Fruit fly (Drosophila melanogaster) whole organism, embryonic: ENCODE measurements around the gene mof.

Experiments used
- ATbp ChIP-seq: fragments of 200-800 bp; sonication (Bioruptor generic); optimal IDR thresholded peaks from 2 replicates; lab custom pipeline; 2017; ENCODE audit warnings: missing biosample characterization, mild to moderate bottlenecking, missing genetic modification characterization, missing genetic modification reagents
- Abd-B ChIP-seq: fragments of 200-800 bp; sonication (Bioruptor generic); optimal IDR thresholded peaks from 2 replicates; lab custom pipeline; 2018; ENCODE audit warnings: missing biosample characterization, mild to moderate bottlenecking, missing genetic modification characterization, moderate library complexity
- Asciz ChIP-seq: fragments of 200-800 bp; sonication (Bioruptor generic); optimal IDR thresholded peaks from 2 replicates; lab custom pipeline; 2017; ENCODE audit warnings: missing biosample characterization, mild to moderate bottlenecking, missing genetic modification characterization, missing genetic modification reagents
- Bgb ChIP-seq: fragments of 200-800 bp; sonication (Bioruptor generic); IDR thresholded peaks from 2 replicates; pipeline ENCODE4 v1.3.6; 2022; ENCODE audit warnings: missing biosample characterization, missing genetic modification characterization; ENCODE audit not compliant: partially characterized antibody
- BtbVII ChIP-seq: fragments of 200-800 bp; sonication (Bioruptor generic); optimal IDR thresholded peaks from 3 replicates; lab custom pipeline; 2017; ENCODE audit warnings: missing biosample characterization, mild to moderate bottlenecking, missing genetic modification characterization
- Bteb2 ChIP-seq: fragments of 200-800 bp; sonication (Bioruptor generic); optimal IDR thresholded peaks from 2 replicates; lab custom pipeline; 2016; ENCODE audit warnings: missing biosample characterization, missing genetic modification characterization
- CG10431 ChIP-seq: fragments of 200-800 bp; sonication (Bioruptor generic); optimal IDR thresholded peaks from 3 replicates; lab custom pipeline; 2018; ENCODE audit warnings: missing biosample characterization, mild to moderate bottlenecking, missing genetic modification characterization
- CG10543 ChIP-seq: fragments of 200-800 bp; sonication (Bioruptor generic); optimal IDR thresholded peaks from 3 replicates; lab custom pipeline; 2017; ENCODE audit warnings: missing biosample characterization, mild to moderate bottlenecking, missing genetic modification characterization, moderate library complexity
- CG10959 ChIP-seq: fragments of 200-800 bp; sonication (Bioruptor generic); IDR thresholded peaks from 2 replicates; pipeline ENCODE4 v1.3.6; 2022; ENCODE audit warnings: missing biosample characterization, missing genetic modification characterization
- CG14860 ChIP-seq: fragments of 200-800 bp; sonication (Bioruptor generic); IDR thresholded peaks from 3 replicates; pipeline ENCODE4 v1.3.6; 2022; ENCODE audit warnings: missing biosample characterization, missing genetic modification characterization; ENCODE audit not compliant: partially characterized antibody
- CG15479 ChIP-seq: fragments of 200-800 bp; sonication (Bioruptor generic); optimal IDR thresholded peaks from 3 replicates; lab custom pipeline; 2019; ENCODE audit warnings: missing biosample characterization, mild to moderate bottlenecking, missing genetic modification characterization, moderate library complexity
- CG1792 ChIP-seq: fragments of 200-800 bp; sonication (Bioruptor generic); optimal IDR thresholded peaks from 2 replicates; lab custom pipeline; 2016; ENCODE audit warnings: missing biosample characterization, missing genetic modification characterization
- CG2712 ChIP-seq: fragments of 200-800 bp; optimal IDR thresholded peaks from 3 replicates; lab custom pipeline; 2019; ENCODE audit warnings: missing biosample characterization, mild to moderate bottlenecking, missing genetic modification characterization, moderate library complexity
- CG3065 ChIP-seq: fragments of 200-800 bp; sonication (Bioruptor generic); optimal IDR thresholded peaks from 2 replicates; lab custom pipeline; 2016; ENCODE audit warnings: missing biosample characterization, missing genetic modification characterization
- CG32772 ChIP-seq: fragments of 200-800 bp; sonication (Bioruptor generic); IDR thresholded peaks from 2 replicates; pipeline ENCODE4 v1.3.6; 2022; ENCODE audit warnings: missing biosample characterization, missing genetic modification characterization
- CG6654 ChIP-seq: fragments of 200-800 bp; sonication (Bioruptor generic); optimal IDR thresholded peaks from 2 replicates; lab custom pipeline; 2017; ENCODE audit warnings: missing biosample characterization, mild to moderate bottlenecking, missing genetic modification characterization
- CG7928 ChIP-seq: fragments of 200-800 bp; sonication (Bioruptor generic); optimal IDR thresholded peaks from 2 replicates; lab custom pipeline; 2017; ENCODE audit warnings: missing biosample characterization, mild to moderate bottlenecking, missing genetic modification characterization
- D ChIP-seq, 2 experiments: fragments of 200-800 bp in 1 of 2; fragments of >200 bp in 1 of 2; sonication (Bioruptor generic) in 1 of 2; optimal IDR thresholded peaks; 2 replicates in 1 of 2; 3 replicates in 1 of 2; lab custom pipeline; 2017; ENCODE audit warnings: mild to moderate bottlenecking in 1 of 2, missing biosample characterization in 1 of 2, missing genetic modification characterization in 1 of 2, missing genetic modification reagents in 1 of 2
- D19A ChIP-seq: fragments of 200-800 bp; optimal IDR thresholded peaks from 3 replicates; lab custom pipeline; 2019; ENCODE audit warnings: missing biosample characterization, mild to moderate bottlenecking, missing genetic modification characterization, moderate library complexity
- Dbx ChIP-seq: fragments of 200-800 bp; sonication (Bioruptor generic); IDR thresholded peaks from 3 replicates; pipeline ENCODE4 v1.3.6; 2022; ENCODE audit warnings: missing biosample characterization, missing genetic modification characterization
- Dp ChIP-seq: fragments of 200-800 bp; sonication (Bioruptor generic); optimal IDR thresholded peaks from 2 replicates; lab custom pipeline; 2018; ENCODE audit warnings: missing biosample characterization, mild to moderate bottlenecking, missing genetic modification characterization, moderate library complexity
- Ets65A ChIP-seq: fragments of 200-800 bp; sonication (Bioruptor generic); peaks from one replicate; lab custom pipeline; 2016; ENCODE audit warnings: missing biosample characterization, missing genetic modification characterization
- Fer3 ChIP-seq: fragments of 200-800 bp; sonication (Bioruptor generic); optimal IDR thresholded peaks from 2 replicates; lab custom pipeline; 2018; ENCODE audit warnings: missing biosample characterization, mild to moderate bottlenecking, missing genetic modification characterization, moderate library complexity
- Kr ChIP-seq: fragments of 200-800 bp; sonication (Bioruptor generic); optimal IDR thresholded peaks from 2 replicates; lab custom pipeline; 2017; ENCODE audit warnings: missing biosample characterization, mild to moderate bottlenecking, missing genetic modification characterization
- NFAT ChIP-seq: fragments of 200-800 bp; sonication (Bioruptor generic); IDR thresholded peaks from 2 replicates; pipeline ENCODE4 v1.3.6; 2022; ENCODE audit warnings: missing biosample characterization, missing genetic modification characterization
- Nf-YB ChIP-seq: fragments of 200-800 bp; sonication (Bioruptor generic); optimal IDR thresholded peaks from 3 replicates; lab custom pipeline; 2019; ENCODE audit warnings: missing biosample characterization, mild to moderate bottlenecking, missing genetic modification characterization, moderate library complexity
- Stat92E ChIP-seq, 3 experiments: fragments of >200 bp in 2 of 3; fragments of 200-800 bp in 1 of 3; sonication (Bioruptor generic) in 1 of 3; optimal IDR thresholded peaks; 2 replicates each; lab custom pipeline; 2017 to 2019; ENCODE audit warnings: missing biosample characterization in 3 of 3, missing genetic modification characterization in 3 of 3, mild to moderate bottlenecking in 1 of 3, moderate library complexity in 1 of 3
- Taf1 ChIP-seq: fragments of 200-800 bp; sonication (Bioruptor generic); IDR thresholded peaks from 2 replicates; pipeline ENCODE4 v1.3.6; 2022; ENCODE audit warnings: missing biosample characterization, missing genetic modification characterization
- Trl ChIP-seq, 3 experiments: fragments of >200 bp in 2 of 3; fragments of 200-800 bp in 1 of 3; sonication (Bioruptor generic) in 1 of 3; optimal IDR thresholded peaks; 2 replicates in 1 of 3; 3 replicates in 2 of 3; lab custom pipeline; 2016 to 2017; ENCODE audit warnings: missing biosample characterization in 1 of 3, missing genetic modification characterization in 1 of 3
- cato ChIP-seq: fragments of 200-800 bp; sonication (Bioruptor generic); optimal IDR thresholded peaks from 2 replicates; lab custom pipeline; 2016; ENCODE audit warnings: missing biosample characterization, missing genetic modification characterization, borderline replicate concordance
- chn ChIP-seq: fragments of 200-800 bp; sonication (Bioruptor generic); optimal IDR thresholded peaks from 2 replicates; lab custom pipeline; 2016; ENCODE audit warnings: missing biosample characterization, missing genetic modification characterization
- exex ChIP-seq: fragments of 200-800 bp; sonication (Bioruptor generic); optimal IDR thresholded peaks from 4 replicates; lab custom pipeline; 2018; ENCODE audit warnings: missing biosample characterization, mild to moderate bottlenecking, missing genetic modification characterization, moderate library complexity
- grn ChIP-seq: fragments of 200-800 bp; sonication (Bioruptor generic); optimal IDR thresholded peaks from 3 replicates; lab custom pipeline; 2017; ENCODE audit warnings: missing biosample characterization, missing genetic modification characterization
- hb ChIP-seq: fragments of 200-800 bp; sonication (Bioruptor generic); IDR thresholded peaks from 3 replicates; pipeline ENCODE4 v1.3.6; 2022; ENCODE audit warnings: missing biosample characterization, missing genetic modification characterization; ENCODE audit not compliant: partially characterized antibody
- inv ChIP-seq: fragments of 200-800 bp; sonication (Bioruptor generic); IDR thresholded peaks from 2 replicates; pipeline ENCODE4 v1.3.6; 2022; ENCODE audit warnings: missing biosample characterization, missing genetic modification characterization; ENCODE audit not compliant: partially characterized antibody
- maf-S ChIP-seq: fragments of 200-800 bp; sonication (Bioruptor generic); optimal IDR thresholded peaks from 2 replicates; lab custom pipeline; 2016; ENCODE audit warnings: missing biosample characterization, missing genetic modification characterization
- pho ChIP-seq: fragments of 200-800 bp; sonication (Bioruptor generic); optimal IDR thresholded peaks from 2 replicates; lab custom pipeline; 2016; ENCODE audit warnings: missing biosample characterization, missing genetic modification characterization
- row ChIP-seq: fragments of 200-800 bp; sonication (Bioruptor generic); IDR thresholded peaks from 3 replicates; pipeline ENCODE4 v1.3.6; 2022; ENCODE audit warnings: missing biosample characterization, missing genetic modification characterization
- salm ChIP-seq: fragments of 200-800 bp; sonication (Bioruptor generic); optimal IDR thresholded peaks from 2 replicates; lab custom pipeline; 2018; ENCODE audit warnings: missing biosample characterization, mild to moderate bottlenecking, missing genetic modification characterization
- sd ChIP-seq: fragments of 200-800 bp; sonication (Bioruptor generic); optimal IDR thresholded peaks from 3 replicates; lab custom pipeline; 2018; ENCODE audit warnings: missing biosample characterization, mild to moderate bottlenecking, missing genetic modification characterization, moderate library complexity
- shn ChIP-seq: fragments of 200-800 bp; sonication (Bioruptor generic); optimal IDR thresholded peaks from 3 replicates; lab custom pipeline; 2016; ENCODE audit warnings: missing biosample characterization, missing genetic modification characterization
- sna ChIP-seq: fragments of 200-800 bp; sonication (Bioruptor generic); IDR thresholded peaks from 2 replicates; pipeline ENCODE4 v1.3.6; 2022; ENCODE audit warnings: missing biosample characterization, missing genetic modification characterization; ENCODE audit not compliant: partially characterized antibody
- so ChIP-seq: fragments of 200-800 bp; sonication (Bioruptor generic); IDR thresholded peaks from 3 replicates; pipeline ENCODE4 v1.3.6; 2022; ENCODE audit warnings: missing biosample characterization, missing genetic modification characterization
- sqz ChIP-seq: fragments of 200-800 bp; sonication (Bioruptor generic); optimal IDR thresholded peaks from 3 replicates; lab custom pipeline; 2018; ENCODE audit warnings: missing biosample characterization, mild to moderate bottlenecking, missing genetic modification characterization
- toy ChIP-seq: fragments of 200-800 bp; sonication (Bioruptor generic); IDR thresholded peaks from 2 replicates; pipeline ENCODE4 v1.3.6; 2022; ENCODE audit warnings: missing biosample characterization, missing genetic modification characterization
- trem ChIP-seq: fragments of 200-800 bp; optimal IDR thresholded peaks from 3 replicates; lab custom pipeline; 2019; ENCODE audit warnings: missing biosample characterization, mild to moderate bottlenecking, missing genetic modification characterization, moderate library complexity
- z ChIP-seq: fragments of 200-800 bp; sonication (Bioruptor generic); IDR thresholded peaks from 3 replicates; pipeline ENCODE4 v1.3.6; 2022; ENCODE audit warnings: missing biosample characterization, missing genetic modification characterization

Gene mof

dm6 chrX:5896809-5897700 is 20.4 kb upstream of the mof start (continued):
- TF ChIP-seq salm (tag; lab: Kevin White, UChicago) (no peak), ATbp (GFP tag; lab: Kevin White, UChicago) (no peak), hb (GFP tag; lab: Robert Waterston, UW) (no peak), CG3065 (no peak), CG10959 (GFP tag; lab: Robert Waterston, UW) (0 out of 2 replicates have a peak, but pooled peaks have one; percentile 10), D19A (no peak), CG32772 (peak; percentile 27; the same call in 1 of the 2 replicates), trem (tag; lab: Kevin White, UChicago) (no peak), Taf1 (no peak), CG10431 (GFP tag; lab: Kevin White, UChicago) (no peak), CG2712 (tag; lab: Kevin White, UChicago) (peak; percentile 13), row (GFP tag; lab: Robert Waterston, UW) (peak; percentile 33; the same call in 2 of the 3 replicates), CG14860 (GFP tag; lab: Robert Waterston, UW) (no peak), Kr (GFP tag; lab: Kevin White, UChicago) (no peak), cato (GFP tag; lab: Kevin White, UChicago) (no peak), shn (no peak), so (GFP tag; lab: Robert Waterston, UW) (no peak), sd (tag; lab: Kevin White, UChicago) (no peak), toy (GFP tag; lab: Robert Waterston, UW) (no peak), CG7928 (GFP tag; lab: Kevin White, UChicago) (no peak), CG1792 (no peak), CG10543 (no peak), Asciz (GFP tag; lab: Kevin White, UChicago) (no peak), Abd-B (no peak), chn (no peak), NFAT (GFP tag; lab: Robert Waterston, UW) (no peak), sqz (GFP tag; lab: Kevin White, UChicago) (no peak), Fer3 (tag; lab: Kevin White, UChicago) (no peak), Stat92E (GFP tag; optimal IDR thresholded peaks at IDR 0.05; lab: Kevin White, UChicago) (no peak), Ets65A (GFP tag; lab: Kevin White, UChicago) (peak; percentile 75), sna (GFP tag; lab: Robert Waterston, UW) (no peak), BtbVII (GFP tag; lab: Kevin White, UChicago) (peak; percentile 6), Dp (GFP tag; lab: Kevin White, UChicago) (no peak), Bgb (no peak), Dbx (no peak), CG15479 (GFP tag; lab: Kevin White, UChicago) (no peak), pho (GFP tag; lab: Kevin White, UChicago) (no peak), exex (tag; lab: Kevin White, UChicago) (no peak), z (GFP tag; lab: Robert Waterston, UW) (no peak; the same call in 2 of the 3 replicates), D (optimal IDR thresholded peaks at IDR 0.05; lab: Kevin White, UChicago) (no peak), D (GFP tag; optimal IDR thresholded peaks at IDR 0.05; lab: Kevin White, UChicago) (peak; percentile 13), Bteb2 (peak; percentile 17), inv (GFP tag; lab: Robert Waterston, UW) (no peak), Trl (optimal IDR thresholded peaks at IDR 0.05; lab: Kevin White, UChicago) (no peak), Trl (GFP tag; optimal IDR thresholded peaks at IDR 0.05; lab: Kevin White, UChicago) (no peak), grn (GFP tag; lab: Kevin White, UChicago) (no peak), Nf-YB (no peak), maf-S (GFP tag; lab: Kevin White, UChicago) (no peak), CG6654 (GFP tag; lab: Kevin White, UChicago) (no peak)
